Worm (Caenorhabditis elegans): ENCODE measurements around the gene oac-51.

DNA sequence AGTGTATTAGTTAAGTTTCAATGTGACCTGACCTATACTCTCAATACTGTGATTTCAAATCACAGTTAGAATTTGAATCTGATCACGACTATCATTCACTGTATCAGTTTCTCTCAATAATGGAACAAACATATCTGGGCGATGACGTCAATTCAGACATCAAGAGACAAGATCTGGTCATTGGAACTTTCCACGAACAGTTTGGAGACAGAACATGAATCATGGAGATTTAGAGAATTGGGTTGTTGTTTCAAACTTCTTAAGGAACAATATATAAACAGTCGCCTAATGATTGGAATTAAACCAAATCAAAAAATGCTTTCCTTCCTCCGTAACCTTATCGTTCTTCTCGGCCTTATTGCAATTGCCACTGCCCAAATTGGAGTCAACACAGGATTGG, 45.4 kb upstream of the oac-51 start, which contains the start of gene F15E6.4:
- no peak for TF ChIP-seq pqm-1 (tag; optimal IDR thresholded peaks at IDR 0.05)
- TF ChIP-seq npax-4 (tag; optimal IDR thresholded peaks at IDR 0.05), result no peak
- TF ChIP-seq fkh-6 (tag; optimal IDR thresholded peaks at IDR 0.05), result no peak
- no peak for TF ChIP-seq pax-1 (tag; optimal IDR thresholded peaks at IDR 0.05)
- no peak for TF ChIP-seq nhr-232 (tag; optimal IDR thresholded peaks at IDR 0.05)
- no peak for TF ChIP-seq F13H6.1 (tag; optimal IDR thresholded peaks at IDR 0.05)
- TF ChIP-seq tbx-2 (tag; optimal IDR thresholded peaks at IDR 0.05), result no peak
- TF ChIP-seq unc-55 (GFP tag; optimal IDR thresholded peaks at IDR 0.05), result no peak
- no peak for TF ChIP-seq C08G9.2 (tag; optimal IDR thresholded peaks at IDR 0.05)
